Fruit fly (Drosophila melanogaster): ENCODE results near the gene CG6118.

dm6 chr3R:15410689-15411587 is 23.6 kb downstream of the CG6118 start:
- TF ChIP-seq usp (GFP tag; optimal IDR thresholded peaks at IDR 0.05) (no peak), knrl (GFP tag; IDR thresholded peaks at IDR 0.05; ENCODE audit: partially characterized antibody) (no peak), CG8359 (GFP tag; optimal IDR thresholded peaks at IDR 0.05; ENCODE audit: borderline replicate concordance) (no peak), CG32772 (GFP tag; IDR thresholded peaks at IDR 0.05) (no peak), D19A (tag; optimal IDR thresholded peaks at IDR 0.05) (no peak), CG17361 (GFP tag; IDR thresholded peaks at IDR 0.05) (no peak), CG32532 (GFP tag; IDR thresholded peaks at IDR 0.05) (no peak), Blimp-1 (GFP tag; optimal IDR thresholded peaks at IDR 0.05) (no peak), CG16815 (GFP tag; optimal IDR thresholded peaks at IDR 0.05) (no peak), bowl (GFP tag; IDR thresholded peaks at IDR 0.05) (no peak), Sin3A (optimal IDR thresholded peaks at IDR 0.05) (no peak), exex (tag; optimal IDR thresholded peaks at IDR 0.05) (no peak), insv (GFP tag; optimal IDR thresholded peaks at IDR 0.05) (no peak)

Data from whole organism, embryonic.